Worm (Caenorhabditis elegans): ENCODE data around the gene C05C8.8.

The C05C8.8 gene

DNA sequence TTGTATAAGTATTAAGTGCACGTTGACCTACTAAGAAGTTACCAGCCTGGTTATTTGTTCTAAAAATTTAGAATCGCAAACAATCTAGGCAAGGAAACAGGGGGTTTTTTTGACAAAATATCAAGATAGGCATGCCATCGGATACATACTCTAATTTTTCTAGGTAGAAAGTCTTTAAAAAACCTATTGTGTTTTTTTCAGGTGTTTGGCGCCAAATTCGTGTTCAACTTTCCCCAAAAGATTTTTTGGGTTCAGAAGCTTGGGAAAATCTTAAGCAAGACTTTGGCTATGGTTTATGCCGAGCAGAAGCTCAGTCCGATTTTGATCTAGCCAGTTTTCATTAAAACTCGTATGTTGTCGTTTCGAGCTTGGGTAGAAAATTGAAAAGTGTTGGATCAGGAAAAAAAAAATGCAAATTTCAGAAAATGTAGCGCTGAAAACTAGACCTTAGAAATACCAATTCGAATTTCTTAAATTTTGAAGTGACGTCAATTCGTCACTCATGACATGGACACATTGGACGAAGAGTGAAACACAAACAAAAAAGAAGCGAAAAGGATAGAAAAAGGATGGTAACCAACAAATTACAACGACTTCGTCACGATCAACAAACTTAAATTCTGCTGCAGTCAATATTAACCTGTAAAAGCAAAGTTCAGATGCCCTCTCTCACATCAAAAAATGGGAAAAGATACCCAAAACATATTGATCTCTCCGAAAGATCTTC lies 6.6 kb downstream of the C05C8.8 start:
- TF ChIP-seq swsn-7 (tag; optimal IDR thresholded peaks at IDR 0.05): no peak
- TF ChIP-seq nhr-11 (tag; optimal IDR thresholded peaks at IDR 0.05): no peak
- peak in 1 of 6 experiments; percentile 48 for TF ChIP-seq elt-3 (tag; optimal IDR thresholded peaks at IDR 0.05)
- TF ChIP-seq nhr-85 (tag): peak; percentile 58
- TF ChIP-seq mep-1 (tag; optimal IDR thresholded peaks at IDR 0.05): no peak
- no peak for TF ChIP-seq ceh-90 (tag; optimal IDR thresholded peaks at IDR 0.05)
- TF ChIP-seq hlh-17 (GFP tag; optimal IDR thresholded peaks at IDR 0.05; ENCODE audit: borderline replicate concordance): no peak
- TF ChIP-seq grh-1 (GFP tag; IDR thresholded peaks at IDR 0.05): no peak
- TF ChIP-seq dpl-1 (GFP tag; optimal IDR thresholded peaks at IDR 0.05): no peak
- TF ChIP-seq fkh-8 (tag; optimal IDR thresholded peaks at IDR 0.05): no peak
- no peak for TF ChIP-seq nhr-77 (tag; optimal IDR thresholded peaks at IDR 0.05)
- TF ChIP-seq egl-13 (tag; optimal IDR thresholded peaks at IDR 0.05): no peak
- no peak for TF ChIP-seq pqm-1 (tag; optimal IDR thresholded peaks at IDR 0.05)
- no peak for TF ChIP-seq dsc-1 (tag; optimal IDR thresholded peaks at IDR 0.05)
- TF ChIP-seq sup-37 (GFP tag; optimal IDR thresholded peaks at IDR 0.05): no peak
- TF ChIP-seq sox-4 (tag; optimal IDR thresholded peaks at IDR 0.05): no peak
- no peak for TF ChIP-seq aly-2 (tag; optimal IDR thresholded peaks at IDR 0.05)

DNA sequence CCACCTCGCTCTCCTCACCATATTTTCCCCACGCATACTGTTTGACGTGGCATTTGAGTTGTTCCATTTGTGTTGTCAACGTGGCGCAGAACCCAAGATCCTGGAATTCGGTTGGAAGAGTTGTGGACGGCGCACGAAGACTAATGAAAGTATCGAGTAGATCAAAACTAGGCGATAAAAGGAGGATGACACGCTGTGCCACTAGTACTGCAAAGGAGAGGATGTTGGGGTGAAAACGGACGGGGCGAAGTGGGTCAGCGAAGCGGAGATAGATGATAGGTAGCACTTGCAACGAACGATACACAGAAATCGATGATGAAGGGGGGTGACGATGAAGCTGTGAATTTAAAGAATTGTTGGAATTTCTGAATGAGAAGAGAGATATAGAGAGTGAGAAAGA lies 8.0 kb downstream of the C05C8.8 start, which contains the start of gene C05C8.7:
TSS of gene C05C8.7 (minus strand) at position 100 of the 400 bp plus-strand sequence.
- TF ChIP-seq lsy-2 (tag; optimal IDR thresholded peaks at IDR 0.05) (no peak), pag-3 (tag; optimal IDR thresholded peaks at IDR 0.05; ENCODE audit: borderline replicate concordance, insufficient read depth) (no peak), blmp-1 (tag; optimal IDR thresholded peaks at IDR 0.05) (peak; percentile 92)

DNA sequence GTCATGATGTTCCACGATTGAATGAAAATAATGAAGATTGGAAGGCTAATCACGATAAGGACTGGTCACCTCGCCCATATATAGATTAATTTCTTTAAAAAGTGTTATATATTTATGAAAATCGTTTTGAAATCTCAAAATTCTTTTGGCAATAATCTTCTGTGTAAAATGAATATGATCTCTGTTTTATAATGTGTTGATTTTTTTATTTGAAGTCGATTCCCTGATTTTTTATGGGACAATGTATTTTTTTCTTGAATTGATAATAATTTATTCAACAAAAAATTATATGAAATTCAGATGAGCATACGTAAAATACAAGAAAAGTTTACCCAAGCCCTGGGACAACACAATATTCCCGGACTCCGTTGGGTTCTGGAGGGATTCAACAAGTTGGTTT lies 15.5 kb downstream of the C05C8.8 start, which contains the start of gene C05C8.1:
TSS of gene C05C8.1 (plus strand) at position 301 of the 400 bp plus-strand sequence.
- TF ChIP-seq unc-62 (GFP tag; optimal IDR thresholded peaks at IDR 0.05) (no peak), fkh-10 (GFP tag; optimal IDR thresholded peaks at IDR 0.05) (no peak), isw-1 (GFP tag; IDR thresholded peaks at IDR 0.05) (no peak), zip-4 (GFP tag; optimal IDR thresholded peaks at IDR 0.05) (no peak), nhr-19 (GFP tag; conservative IDR thresholded peaks at IDR 0.05) (no peak), xbp-1 (tag; optimal IDR thresholded peaks at IDR 0.05) (no peak), nhr-76 (tag; optimal IDR thresholded peaks at IDR 0.05) (no peak), elt-2 (tag; optimal IDR thresholded peaks at IDR 0.05) (no peak), mep-1 (tag; optimal IDR thresholded peaks at IDR 0.05) (no peak)

DNA sequence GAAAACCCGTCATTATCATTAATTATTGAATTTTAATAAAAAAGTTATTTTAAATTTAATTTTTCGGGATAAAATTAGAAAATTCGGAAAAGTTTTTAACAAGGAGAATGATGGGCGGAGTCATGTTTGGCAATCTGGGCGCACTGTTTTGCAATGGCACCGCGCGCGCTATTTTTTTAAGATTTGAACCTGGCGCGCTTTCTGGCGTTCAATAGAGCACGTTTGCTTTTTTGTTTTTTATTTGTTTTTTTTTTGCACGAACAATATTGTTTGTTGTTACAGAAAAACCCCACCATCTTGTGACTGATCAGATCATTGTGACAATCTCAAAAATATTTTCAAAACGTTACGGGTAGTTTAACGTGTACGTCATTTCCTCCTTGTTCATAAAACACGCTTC lies 17.9 kb downstream of the C05C8.8 start, which contains the start of gene hyls-1:
TSS of gene hyls-1 (plus strand) at position 249 of the 400 bp plus-strand sequence.
- peak; percentile 81 for TF ChIP-seq unc-86 (tag; optimal IDR thresholded peaks at IDR 0.05)
- peak; percentile 89 for TF ChIP-seq C16A3.4 (tag; optimal IDR thresholded peaks at IDR 0.05)
- TF ChIP-seq unc-98 (GFP tag; IDR thresholded peaks at IDR 0.05): no peak
- TF ChIP-seq vab-15 (tag; optimal IDR thresholded peaks at IDR 0.05): peak; percentile 2
- TF ChIP-seq tbx-2 (tag; optimal IDR thresholded peaks at IDR 0.05): peak; percentile 88
- TF ChIP-seq hlh-4 (tag; optimal IDR thresholded peaks at IDR 0.05): no peak
- no peak for TF ChIP-seq ceh-90 (tag; optimal IDR thresholded peaks at IDR 0.05)
- TF ChIP-seq ceh-82 (tag; optimal IDR thresholded peaks at IDR 0.05): peak; percentile 62 to 92 (median 77)
- no peak for TF ChIP-seq efl-3 (GFP tag; optimal IDR thresholded peaks at IDR 0.05)
- TF ChIP-seq ceh-63 (GFP tag; optimal IDR thresholded peaks at IDR 0.05): no peak
- TF ChIP-seq fkh-10 (GFP tag; optimal IDR thresholded peaks at IDR 0.05): peak; percentile 37
- no peak for TF ChIP-seq mab-9 (GFP tag; IDR thresholded peaks at IDR 0.05)
- TF ChIP-seq hpl-2 (GFP tag; optimal IDR thresholded peaks at IDR 0.05): peak; percentile 75
- TF ChIP-seq nhr-12 (tag; optimal IDR thresholded peaks at IDR 0.05): no peak
- no peak for TF ChIP-seq nhr-84 (tag; optimal IDR thresholded peaks at IDR 0.05)
- peak; percentile 82 for TF ChIP-seq dsc-1 (tag; optimal IDR thresholded peaks at IDR 0.05)
- peak; percentile 8 for TF ChIP-seq sox-4 (tag; optimal IDR thresholded peaks at IDR 0.05)
- TF ChIP-seq tlp-1 (tag; optimal IDR thresholded peaks at IDR 0.05): no peak
- TF ChIP-seq nhr-47 (tag; optimal IDR thresholded peaks at IDR 0.05): peak; percentile 92
- TF ChIP-seq ceh-8 (GFP tag; optimal IDR thresholded peaks at IDR 0.05): peak; percentile 44
- peak; percentile 38 for TF ChIP-seq ztf-4 (tag; optimal IDR thresholded peaks at IDR 0.05)
- TF ChIP-seq elt-3 (tag; optimal IDR thresholded peaks at IDR 0.05): peak in 2 of 6 experiments; percentile 65 to 85
- no peak for TF ChIP-seq unc-30 (tag; optimal IDR thresholded peaks at IDR 0.05)
- no peak for TF ChIP-seq ets-5 (GFP tag; IDR thresholded peaks at IDR 0.05)
- peak; percentile 15 for TF ChIP-seq elt-2 (tag; optimal IDR thresholded peaks at IDR 0.05)
